Worm (Caenorhabditis elegans) whole organism, mixed stage, embryonic: ENCODE data around the gene Y39B6A.43.

ENCODE experiments used
- elt-3 ChIP-seq: fragments of 150-350 bp; optimal IDR thresholded peaks from 2 replicates; lab custom pipeline; 2014; ENCODE audit warnings: missing biosample characterization, missing genetic modification characterization
- snpc-4 ChIP-seq: fragments of 150-350 bp; optimal IDR thresholded peaks from 2 replicates; lab custom pipeline; 2014; ENCODE audit warnings: missing biosample characterization, missing genetic modification characterization
- unc-62 ChIP-seq: fragments of 150-350 bp; optimal IDR thresholded peaks from 2 replicates; lab custom pipeline; 2014; ENCODE audit warnings: missing biosample characterization, missing genetic modification reagents, missing genetic modification characterization

ce11 chrV:18993535-18993990 lies 25.9 kb upstream of the Y39B6A.43 start, which contains the start of gene gtf-2F2:
- no peak for TF ChIP-seq snpc-4 (tag; lab: Kevin White, UChicago)
- no peak for TF ChIP-seq unc-62
- TF ChIP-seq elt-3 (tag; lab: Kevin White, UChicago) = no peak
